Fruit fly (Drosophila melanogaster): ENCODE measurements around the gene CG46468.
A peak's percentile ranks its signal among the peaks of the same experiment; 100 is the strongest.

CG46468 gene

DNA sequence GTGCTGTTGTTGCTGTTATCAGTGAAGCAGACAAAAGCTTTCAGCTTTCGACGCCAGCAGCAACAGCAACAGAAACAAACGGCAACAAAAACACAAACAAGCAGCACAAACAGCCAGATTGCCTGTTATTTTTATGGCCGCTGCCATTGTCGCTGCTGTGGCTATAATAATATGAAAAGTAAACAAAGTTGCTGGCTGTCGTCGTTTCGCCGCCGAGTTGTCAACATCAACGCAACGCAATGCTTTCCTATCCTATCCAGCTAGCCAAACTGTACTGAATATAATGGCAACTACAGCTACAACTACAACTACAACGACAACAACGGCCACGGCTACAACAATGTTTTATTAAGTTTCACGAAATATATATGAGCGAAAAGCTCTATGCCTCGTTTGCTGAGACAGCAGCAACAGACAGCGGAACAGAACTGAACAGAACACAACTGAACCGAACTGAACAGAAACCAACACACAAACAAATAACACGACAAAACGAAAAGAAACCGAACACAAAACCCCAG is 5.5 kb upstream of the CG46468 start:
- TF ChIP-seq Ets98B (GFP tag; IDR thresholded peaks at IDR 0.05) (peak; percentile 29; the same call in 1 of the 2 replicates), Pif1A (GFP tag; optimal IDR thresholded peaks at IDR 0.05) (peak; percentile 35), CG4496 (GFP tag; IDR thresholded peaks at IDR 0.05) (0 out of 3 replicates have a peak, but pooled peaks have one; percentile 21), Pif1B (GFP tag; optimal IDR thresholded peaks at IDR 0.05) (no peak)

DNA sequence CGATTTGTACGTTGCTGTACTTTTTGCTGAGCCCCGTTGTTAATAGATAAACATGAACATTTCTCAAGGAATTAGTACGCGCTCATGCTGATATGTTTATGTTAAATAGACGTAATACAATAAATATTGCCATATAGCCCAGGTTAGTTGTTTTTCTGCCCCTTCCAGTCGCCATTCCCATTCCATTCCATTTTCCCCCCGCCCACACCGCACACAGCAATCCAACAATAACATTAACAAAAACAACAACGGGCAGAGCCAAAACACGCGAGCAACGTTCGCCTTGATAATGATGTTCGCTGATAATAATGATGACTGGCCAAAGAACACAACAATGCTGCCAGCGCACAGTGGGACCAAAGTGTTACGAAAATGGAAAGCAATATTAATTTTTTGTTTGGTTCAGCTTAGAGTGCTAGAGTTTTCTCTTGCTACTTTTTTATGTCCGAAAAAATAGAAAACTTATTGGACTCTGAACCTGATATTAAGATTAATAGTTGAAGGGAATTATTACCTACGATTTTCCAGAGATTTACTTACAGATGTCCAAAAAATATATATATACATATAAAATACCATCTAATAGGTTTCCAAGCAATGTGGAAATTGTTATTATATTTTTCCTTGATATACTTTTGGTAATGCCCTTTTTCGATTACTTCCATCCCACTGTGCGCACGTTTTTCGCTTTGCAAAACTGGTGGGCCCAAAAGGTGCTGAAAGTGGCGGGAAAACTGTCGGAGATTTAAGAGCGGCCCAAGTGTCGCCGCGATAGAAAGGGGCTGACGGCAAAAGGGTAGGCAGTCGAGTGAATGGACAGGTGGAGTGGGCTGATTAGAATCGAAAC is 4.6 kb upstream of the CG46468 start:
- peak; percentile 88 for TF ChIP-seq CG4496 (GFP tag; IDR thresholded peaks at IDR 0.05)
- peak; percentile 99 for TF ChIP-seq CG14655 (GFP tag; optimal IDR thresholded peaks at IDR 0.05)
- peak; percentile 85 for TF ChIP-seq gl (tag; optimal IDR thresholded peaks at IDR 0.05)
- TF ChIP-seq EcR (GFP tag; optimal IDR thresholded peaks at IDR 0.05), result peak; percentile 28
- peak; percentile 72 for TF ChIP-seq CG12605 (GFP tag; IDR thresholded peaks at IDR 0.05)
- TF ChIP-seq Snoo (tag; optimal IDR thresholded peaks at IDR 0.05), result peak; percentile 97
- TF ChIP-seq rn (GFP tag; IDR thresholded peaks at IDR 0.05), result peak; percentile 55
- TF ChIP-seq CG13204 (GFP tag; optimal IDR thresholded peaks at IDR 0.05), result peak; percentile 91
- TF ChIP-seq CG17806 (tag; optimal IDR thresholded peaks at IDR 0.05), result peak; percentile 95
- peak; percentile 65; the same call in 2 of the 3 replicates for TF ChIP-seq fd96Ca (GFP tag; IDR thresholded peaks at IDR 0.05)
- peak; percentile 97 for TF ChIP-seq Pif1B (GFP tag; optimal IDR thresholded peaks at IDR 0.05)
- peak; percentile 64 for TF ChIP-seq CG10348 (GFP tag; IDR thresholded peaks at IDR 0.05)
- peak; percentile 95 for TF ChIP-seq CG15710 (tag; optimal IDR thresholded peaks at IDR 0.05)
- peak; percentile 85 for TF ChIP-seq Ets98B (GFP tag; IDR thresholded peaks at IDR 0.05)
- peak; percentile 98 for TF ChIP-seq D1 (tag; optimal IDR thresholded peaks at IDR 0.05)
- peak; percentile 98 for TF ChIP-seq CG9948 (tag; optimal IDR thresholded peaks at IDR 0.05)
- TF ChIP-seq CG8301 (tag; optimal IDR thresholded peaks at IDR 0.05), result peak; percentile 97
- TF ChIP-seq CG32121 (GFP tag; IDR thresholded peaks at IDR 0.05), result peak; percentile 90
- TF ChIP-seq CG34367 (tag; optimal IDR thresholded peaks at IDR 0.05), result peak; percentile 94
- TF ChIP-seq CG8159 (tag; optimal IDR thresholded peaks at IDR 0.05), result peak; percentile 97
- peak; percentile 95 for TF ChIP-seq Pif1A (GFP tag; optimal IDR thresholded peaks at IDR 0.05)

DNA sequence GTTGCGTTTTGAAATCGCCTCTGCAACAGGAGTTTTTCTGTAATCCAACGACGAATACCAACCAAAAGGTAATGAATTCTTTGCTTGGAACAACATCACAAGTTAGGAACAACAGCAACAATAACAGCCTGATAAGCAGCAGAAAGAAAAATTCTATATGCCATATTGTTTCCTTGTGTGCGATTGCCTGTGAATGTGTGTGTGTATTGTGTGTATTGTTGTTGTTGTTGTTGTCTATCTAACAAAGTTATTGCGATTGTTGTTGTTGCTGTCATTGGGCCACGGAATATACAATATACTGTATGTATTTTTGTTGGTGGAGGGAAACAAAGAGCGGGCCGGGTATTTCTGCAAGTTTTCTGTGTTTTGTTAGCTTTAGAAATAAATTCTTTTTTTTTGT is 3.9 kb upstream of the CG46468 start:
- TF ChIP-seq CG9948 (tag; optimal IDR thresholded peaks at IDR 0.05), result no peak
- no peak for TF ChIP-seq CG4496 (GFP tag; IDR thresholded peaks at IDR 0.05)
- no peak for TF ChIP-seq Snoo (tag; optimal IDR thresholded peaks at IDR 0.05)
- TF ChIP-seq EcR (GFP tag; optimal IDR thresholded peaks at IDR 0.05), result no peak
- TF ChIP-seq CG8159 (tag; optimal IDR thresholded peaks at IDR 0.05), result no peak
- no peak for TF ChIP-seq CG10348 (GFP tag; IDR thresholded peaks at IDR 0.05)
- no peak for TF ChIP-seq rn (GFP tag; IDR thresholded peaks at IDR 0.05)
- TF ChIP-seq fd96Ca (GFP tag; IDR thresholded peaks at IDR 0.05), result no peak
- TF ChIP-seq Pif1A (GFP tag; optimal IDR thresholded peaks at IDR 0.05), result no peak
- TF ChIP-seq CG15710 (tag; optimal IDR thresholded peaks at IDR 0.05), result no peak
- no peak for TF ChIP-seq CG14655 (GFP tag; optimal IDR thresholded peaks at IDR 0.05)
- no peak for TF ChIP-seq Pif1B (GFP tag; optimal IDR thresholded peaks at IDR 0.05)
- TF ChIP-seq CG34367 (tag; optimal IDR thresholded peaks at IDR 0.05), result no peak

DNA sequence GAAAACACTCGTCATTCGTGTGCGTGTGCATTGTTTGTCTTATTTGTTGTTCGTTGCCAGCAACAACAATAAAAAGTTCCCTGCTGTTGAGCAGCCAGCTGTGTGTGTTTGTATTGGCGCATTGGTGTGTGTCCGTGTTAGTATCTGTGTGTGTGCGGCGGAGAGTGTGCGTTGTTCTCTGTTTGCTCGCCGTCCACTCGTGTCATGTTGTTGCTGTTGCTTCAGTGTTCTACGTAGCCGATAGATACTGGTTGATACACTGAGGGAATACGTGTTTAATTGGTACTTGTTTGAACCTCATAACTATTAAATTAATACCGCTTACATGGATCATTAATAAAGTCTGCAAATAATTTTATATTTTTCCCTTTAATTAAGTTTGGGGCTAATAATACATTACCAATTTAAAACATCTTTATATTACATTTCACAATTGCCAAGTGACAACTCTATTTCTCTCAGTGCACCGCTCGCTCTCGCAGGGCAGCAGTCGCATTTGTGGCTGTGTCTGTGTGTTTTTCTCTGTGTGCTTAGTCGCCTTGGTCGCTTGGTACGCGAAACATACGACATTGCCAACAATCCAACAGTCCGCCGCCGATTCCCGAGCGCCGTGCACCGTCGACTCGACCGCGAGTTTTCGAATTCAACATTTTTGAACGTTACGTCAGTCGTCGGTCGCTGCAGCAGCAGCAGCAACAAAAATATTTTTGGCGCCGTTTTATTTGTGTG is 3.3 kb upstream of the CG46468 start, which contains the start of gene brwl:
brwl (plus strand) TSS at position 531 of the 729 bp plus-strand sequence.
- TF ChIP-seq CG15710 (tag; optimal IDR thresholded peaks at IDR 0.05) (peak; percentile 99), CG14655 (GFP tag; optimal IDR thresholded peaks at IDR 0.05) (peak; percentile 99), fd96Ca (GFP tag; IDR thresholded peaks at IDR 0.05) (peak; percentile 95), CG13204 (GFP tag; optimal IDR thresholded peaks at IDR 0.05) (peak; percentile 94), CG17806 (tag; optimal IDR thresholded peaks at IDR 0.05) (peak; percentile 99), CG12605 (GFP tag; IDR thresholded peaks at IDR 0.05) (peak; percentile 96), CG9948 (tag; optimal IDR thresholded peaks at IDR 0.05) (peak; percentile 99), Pif1B (GFP tag; optimal IDR thresholded peaks at IDR 0.05) (peak; percentile 97), rn (GFP tag; IDR thresholded peaks at IDR 0.05) (peak; percentile 97), CG8159 (tag; optimal IDR thresholded peaks at IDR 0.05) (peak; percentile 99), EcR (GFP tag; optimal IDR thresholded peaks at IDR 0.05) (peak; percentile 50), gl (tag; optimal IDR thresholded peaks at IDR 0.05) (peak; percentile 94), CG32121 (GFP tag; IDR thresholded peaks at IDR 0.05) (peak; percentile 99), Pif1A (GFP tag; optimal IDR thresholded peaks at IDR 0.05) (peak; percentile 98), Snoo (tag; optimal IDR thresholded peaks at IDR 0.05) (peak; percentile 98), D1 (tag; optimal IDR thresholded peaks at IDR 0.05) (peak; percentile 98), CG34367 (tag; optimal IDR thresholded peaks at IDR 0.05) (peak; percentile 98), CG4496 (GFP tag; IDR thresholded peaks at IDR 0.05) (peak; percentile 98), Ets98B (GFP tag; IDR thresholded peaks at IDR 0.05) (peak; percentile 97), CG10348 (GFP tag; IDR thresholded peaks at IDR 0.05) (peak; percentile 94), CG8301 (tag; optimal IDR thresholded peaks at IDR 0.05) (peak; percentile 99)

DNA sequence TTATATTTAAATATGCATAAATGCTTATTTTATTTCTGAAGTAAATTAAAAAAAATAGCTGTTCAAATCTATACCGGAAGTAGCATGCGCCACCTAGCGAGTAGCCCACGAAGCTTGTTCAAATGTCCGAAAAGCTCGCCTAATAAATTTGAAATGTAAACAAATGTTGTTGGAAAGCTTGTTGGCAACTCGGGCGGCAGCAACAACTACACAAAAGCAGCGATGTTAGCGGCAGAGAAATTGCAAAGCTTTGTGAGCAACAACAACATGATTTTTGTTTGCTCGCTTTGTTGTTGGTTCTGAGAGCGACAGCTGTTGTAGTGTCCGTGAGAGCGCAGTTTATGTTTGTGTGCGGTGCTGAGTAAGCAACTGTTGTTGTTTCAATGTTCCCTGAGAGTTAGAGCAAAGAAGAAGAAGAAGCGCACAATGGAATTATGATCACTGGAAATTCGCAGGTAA is 2.2 kb upstream of the CG46468 start:
- TF ChIP-seq D1 (tag; optimal IDR thresholded peaks at IDR 0.05) (peak; percentile 36), CG13204 (GFP tag; optimal IDR thresholded peaks at IDR 0.05) (peak; percentile 57), CG15710 (tag; optimal IDR thresholded peaks at IDR 0.05) (peak; percentile 35), Ets98B (GFP tag; IDR thresholded peaks at IDR 0.05) (peak; percentile 92), EcR (GFP tag; optimal IDR thresholded peaks at IDR 0.05) (no peak), Snoo (tag; optimal IDR thresholded peaks at IDR 0.05) (peak; percentile 90), gl (tag; optimal IDR thresholded peaks at IDR 0.05) (peak; percentile 58), CG10348 (GFP tag; IDR thresholded peaks at IDR 0.05) (no peak), fd96Ca (GFP tag; IDR thresholded peaks at IDR 0.05) (peak; percentile 88), CG4496 (GFP tag; IDR thresholded peaks at IDR 0.05) (peak; percentile 97), CG34367 (tag; optimal IDR thresholded peaks at IDR 0.05) (peak; percentile 63), CG9948 (tag; optimal IDR thresholded peaks at IDR 0.05) (peak; percentile 19), CG8301 (tag; optimal IDR thresholded peaks at IDR 0.05) (peak; percentile 57), CG12605 (GFP tag; IDR thresholded peaks at IDR 0.05) (peak; percentile 88), CG32121 (GFP tag; IDR thresholded peaks at IDR 0.05) (peak; percentile 82), CG17806 (tag; optimal IDR thresholded peaks at IDR 0.05) (peak; percentile 30), Pif1B (GFP tag; optimal IDR thresholded peaks at IDR 0.05) (peak; percentile 82), rn (GFP tag; IDR thresholded peaks at IDR 0.05) (no peak; the same call in 1 of the 2 replicates), CG8159 (tag; optimal IDR thresholded peaks at IDR 0.05) (peak; percentile 36), Pif1A (GFP tag; optimal IDR thresholded peaks at IDR 0.05) (peak; percentile 89), CG14655 (GFP tag; optimal IDR thresholded peaks at IDR 0.05) (peak; percentile 71)

All from whole organism, pupa.